Fruit fly (Drosophila melanogaster) S2 (cell line): Measurements from ENCODE around the gene Kaz-m1.

ENCODE experiments used
- CG8478 ChIP-seq: fragments of >200 bp; optimal IDR thresholded peaks from 2 replicates; lab custom pipeline; 2018
- CTCF ChIP-seq, 2 experiments: fragments of >200 bp; optimal IDR thresholded peaks; 2 replicates each; lab custom pipeline; 2018

DNA sequence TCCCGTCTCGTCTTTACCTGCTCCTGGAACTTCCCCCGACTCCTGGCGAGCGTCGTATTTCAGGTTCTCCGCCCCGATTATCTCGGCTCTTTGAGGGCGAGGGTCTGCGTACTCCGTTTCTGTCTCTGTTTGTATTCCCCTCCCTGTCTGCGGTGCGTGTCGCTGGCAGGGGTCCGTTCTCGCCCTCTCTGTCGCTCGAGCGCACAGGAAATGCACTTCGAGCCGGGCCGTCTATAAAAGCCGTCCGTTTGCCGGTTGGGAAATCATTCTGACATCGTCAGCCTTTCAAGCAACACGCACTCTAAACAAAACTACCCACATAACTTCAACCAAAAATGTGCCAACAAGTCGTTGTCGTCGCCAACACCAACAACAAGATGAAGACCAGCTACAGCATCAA lies 3.9 kb upstream of the Kaz-m1 start:
- TF ChIP-seq CG8478 (lab: Kevin White, UChicago) (no peak), CTCF (optimal IDR thresholded peaks at IDR 0.05; lab: Kevin White, UChicago) (no peak)
